Fruit fly (Drosophila melanogaster): ENCODE measurements around the gene AMPKalpha.

dm6 chrX:1375265-1375958 is at the start of gene AMPKalpha:
- TF ChIP-seq Lim3 (GFP tag; IDR thresholded peaks at IDR 0.05) (no peak), Stat92E (GFP tag; optimal IDR thresholded peaks at IDR 0.05) (no peak), CG10654 (GFP tag; optimal IDR thresholded peaks at IDR 0.05) (no peak), ken (GFP tag; IDR thresholded peaks at IDR 0.05) (no peak), Dek (tag; optimal IDR thresholded peaks at IDR 0.05) (no peak)

All from whole organism, embryonic.